Worm (Caenorhabditis elegans) whole organism, L4 larva: ENCODE results near the gene spp-26.

ENCODE experiments used
- F37D6.2 ChIP-seq: sonication (generic microtip); optimal IDR thresholded peaks from 2 replicates; lab custom pipeline; 2016; ENCODE audit warnings: mild to moderate bottlenecking, missing genetic modification characterization, missing compliant biosample characterization
- F49E8.2 ChIP-seq: sonication (generic microtip); optimal IDR thresholded peaks from 2 replicates; lab custom pipeline; 2016; ENCODE audit warnings: missing compliant biosample characterization, mild to moderate bottlenecking, missing genetic modification characterization, borderline replicate concordance
- aha-1 ChIP-seq: fragments of 150-350 bp; peaks from one replicate; lab custom pipeline; 2014; ENCODE audit warnings: missing biosample characterization, missing genetic modification characterization
- ceh-32 ChIP-seq: sonication (generic microtip); optimal IDR thresholded peaks from 2 replicates; lab custom pipeline; 2016; ENCODE audit warnings: mild to moderate bottlenecking, missing genetic modification characterization, missing compliant biosample characterization; ENCODE audit not compliant: poor library complexity
- cey-2 ChIP-seq: sonication (generic microtip); optimal IDR thresholded peaks from 3 replicates; lab custom pipeline; 2017; ENCODE audit warnings: missing genetic modification characterization, mild to moderate bottlenecking, missing compliant biosample characterization, antibody characterized with exemption, borderline replicate concordance; ENCODE audit not compliant: insufficient read depth
- daf-16 ChIP-seq, 3 experiments: sonication (generic microtip); optimal IDR thresholded peaks; 2 replicates each; lab custom pipeline; 2016 to 2017; ENCODE audit warnings: missing genetic modification characterization in 3 of 3, missing genetic modification reagents in 3 of 3, mild to moderate bottlenecking in 2 of 3, missing compliant biosample characterization in 2 of 3, missing biosample characterization in 1 of 3, moderate library complexity in 1 of 3
- dmd-9 ChIP-seq: fragments of 200-800 bp; sonication (Bioruptor generic); IDR thresholded peaks from 2 replicates; pipeline ENCODE4 v1.3.6; 2022; ENCODE audit warnings: missing genetic modification reagents, missing genetic modification characterization, missing compliant biosample characterization
- dve-1 ChIP-seq: sonication (generic microtip); optimal IDR thresholded peaks from 2 replicates; lab custom pipeline; 2017; ENCODE audit warnings: antibody characterized with exemption, mild to moderate bottlenecking, missing genetic modification characterization, missing compliant biosample characterization; ENCODE audit not compliant: insufficient read depth
- egl-27 ChIP-seq: sonication (generic microtip); optimal IDR thresholded peaks from 3 replicates; lab custom pipeline; 2017; ENCODE audit warnings: missing biosample characterization, missing genetic modification reagents, missing genetic modification characterization
- fkh-10 ChIP-seq: fragments of 150-350 bp; optimal IDR thresholded peaks from 2 replicates; lab custom pipeline; 2014; ENCODE audit warnings: missing biosample characterization, missing genetic modification reagents, missing genetic modification characterization
- gei-8 ChIP-seq: fragments of 200-800 bp; sonication (Bioruptor generic); optimal IDR thresholded peaks from 2 replicates; lab custom pipeline; 2018; ENCODE audit warnings: mild to moderate bottlenecking, missing genetic modification characterization, missing compliant biosample characterization
- lin-15B ChIP-seq: fragments of 150-350 bp; sonication (generic microtip); optimal IDR thresholded peaks from 3 replicates; lab custom pipeline; 2014; ENCODE audit warnings: missing biosample characterization, missing genetic modification characterization
- lin-38 ChIP-seq: fragments of 200-800 bp; sonication (Bioruptor generic); IDR thresholded peaks from 2 replicates; pipeline ENCODE4 v1.3.6; 2022; ENCODE audit warnings: missing genetic modification reagents, missing genetic modification characterization, missing compliant biosample characterization
- lin-39 ChIP-seq: fragments of 150-350 bp; optimal IDR thresholded peaks from 2 replicates; lab custom pipeline; 2014; ENCODE audit warnings: missing biosample characterization, missing genetic modification reagents, missing genetic modification characterization
- lir-3 ChIP-seq: sonication (generic microtip); optimal IDR thresholded peaks from 2 replicates; lab custom pipeline; 2016; ENCODE audit warnings: mild to moderate bottlenecking, missing genetic modification characterization, missing compliant biosample characterization
- mdl-1 ChIP-seq, 2 experiments: fragments of 150-350 bp in 1 of 2; sonication (generic microtip) in 1 of 2; optimal IDR thresholded peaks; 2 replicates each; lab custom pipeline; 2014 to 2017; ENCODE audit warnings: missing biosample characterization in 2 of 2, missing genetic modification characterization in 2 of 2
- mes-2 ChIP-seq: sonication (generic microtip); optimal IDR thresholded peaks from 2 replicates; lab custom pipeline; 2016; ENCODE audit warnings: missing genotype, mild to moderate bottlenecking, missing genetic modification characterization, missing compliant biosample characterization; ENCODE audit not compliant: poor library complexity, severe bottlenecking
- mxl-2 ChIP-seq: fragments of 200-800 bp; sonication (Bioruptor generic); conservative IDR thresholded peaks from 2 replicates; pipeline ENCODE4 v1.3.6; 2022; ENCODE audit warnings: missing genetic modification reagents, missing genetic modification characterization, missing compliant biosample characterization
- nhr-25 ChIP-seq: sonication (generic microtip); optimal IDR thresholded peaks from 2 replicates; lab custom pipeline; 2017; ENCODE audit warnings: missing genetic modification characterization, mild to moderate bottlenecking, missing compliant biosample characterization, antibody characterized with exemption, moderate library complexity, borderline replicate concordance; ENCODE audit not compliant: insufficient read depth
- nhr-42 ChIP-seq: fragments of 200-800 bp; sonication (Bioruptor generic); IDR thresholded peaks from 2 replicates; pipeline ENCODE4 v1.3.6; 2022; ENCODE audit warnings: missing genetic modification characterization, missing compliant biosample characterization
- nhr-6 ChIP-seq: fragments of 150-350 bp; optimal IDR thresholded peaks from 2 replicates; lab custom pipeline; 2014; ENCODE audit warnings: missing biosample characterization, missing genetic modification characterization
- rbr-2 ChIP-seq: sonication (generic microtip); optimal IDR thresholded peaks from 2 replicates; lab custom pipeline; 2016; ENCODE audit warnings: missing genotype, missing genetic modification characterization, missing compliant biosample characterization
- tag-97 ChIP-seq: fragments of 200-800 bp; sonication (Bioruptor generic); IDR thresholded peaks from 2 replicates; pipeline ENCODE4 v1.3.6; 2022; ENCODE audit warnings: missing genetic modification characterization, missing compliant biosample characterization
- unc-130 ChIP-seq: sonication (generic microtip); optimal IDR thresholded peaks from 2 replicates; lab custom pipeline; 2016; ENCODE audit warnings: missing genetic modification reagents, missing genetic modification characterization, missing compliant biosample characterization
- unc-62 ChIP-seq, 3 experiments: fragments of 150-350 bp in 1 of 3; sonication (generic microtip); optimal IDR thresholded peaks in 2 of 3; peaks in 1 of 3; 1 replicate in 1 of 3; 2 replicates in 2 of 3; lab custom pipeline; 2014 to 2017; ENCODE audit warnings: missing biosample characterization in 3 of 3, missing genetic modification characterization in 3 of 3, missing genetic modification reagents in 3 of 3, missing genotype in 1 of 3
- zfp-3 ChIP-seq: fragments of 200-800 bp; sonication (Bioruptor generic); conservative IDR thresholded peaks from 2 replicates; pipeline ENCODE4 v1.3.6; 2022; ENCODE audit warnings: missing genetic modification reagents, missing genetic modification characterization, missing compliant biosample characterization
- zip-11 ChIP-seq: fragments of 200-800 bp; sonication (Bioruptor generic); IDR thresholded peaks from 2 replicates; pipeline ENCODE4 v1.3.6; 2022; ENCODE audit warnings: missing genetic modification characterization, missing compliant biosample characterization
- zip-2 ChIP-seq: fragments of 150-350 bp; optimal IDR thresholded peaks from 2 replicates; lab custom pipeline; 2014; ENCODE audit warnings: missing biosample characterization, missing genetic modification characterization
- ztf-11 ChIP-seq: fragments of 150-350 bp; optimal IDR thresholded peaks from 2 replicates; lab custom pipeline; 2014; ENCODE audit warnings: missing biosample characterization, missing genetic modification characterization

The spp-26 gene

DNA sequence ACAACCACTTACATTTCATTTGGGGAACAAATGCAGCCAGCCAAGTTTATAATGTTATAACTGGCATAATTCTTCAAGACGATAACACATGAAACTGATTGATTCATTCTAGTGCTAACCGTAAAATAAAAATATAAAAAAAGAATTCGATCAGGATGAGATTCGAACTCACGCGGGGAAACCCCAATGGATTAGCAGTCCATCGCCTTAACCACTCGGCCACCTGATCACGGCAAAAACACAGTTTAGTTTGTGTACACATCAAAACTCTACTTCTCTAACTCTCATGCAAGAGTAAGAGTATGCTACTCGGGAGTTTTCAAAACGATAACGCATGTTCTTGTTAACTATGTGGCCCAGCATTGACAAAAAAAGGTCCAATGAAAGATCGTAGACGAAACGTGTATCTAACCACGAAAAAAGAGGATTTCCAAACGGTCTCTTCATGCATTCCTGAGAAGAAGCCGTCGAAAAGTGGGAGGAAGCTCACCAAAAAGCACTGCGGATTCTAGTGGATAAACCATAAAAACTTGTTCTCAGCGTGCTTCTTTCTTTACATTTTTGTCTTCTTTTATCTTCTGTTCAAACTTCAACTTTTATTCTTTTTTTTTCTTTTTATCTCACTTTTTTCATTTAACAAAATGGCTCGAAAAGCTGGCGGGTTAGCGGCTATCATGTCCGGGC is 7.2 kb downstream of the spp-26 start, which contains the start of gene twk-10 (continued):
- TF ChIP-seq unc-130 = peak; percentile 21
- TF ChIP-seq zip-2 (tag; lab: Kevin White, UChicago) = no peak
- no peak for TF ChIP-seq unc-62 (GFP tag; optimal IDR thresholded peaks at IDR 0.05 in 1 of 2; lab: Kevin White, UChicago)
- no peak for TF ChIP-seq unc-62 (tag; optimal IDR thresholded peaks at IDR 0.05; lab: Kevin White, UChicago)
- TF ChIP-seq rbr-2 (tag; lab: Kevin White, UChicago) = peak; percentile 9
- no peak for TF ChIP-seq cey-2
- TF ChIP-seq gei-8 (GFP tag; lab: Kevin White, UChicago) = no peak
- TF ChIP-seq nhr-25 (tag; lab: Kevin White, UChicago) = no peak
- TF ChIP-seq zfp-3 (GFP tag; lab: Robert Waterston, UW) = no peak
- TF ChIP-seq F37D6.2 (tag; lab: Kevin White, UChicago) = no peak
- TF ChIP-seq lin-38 (GFP tag; lab: Robert Waterston, UW) = no peak
- TF ChIP-seq lin-15B (tag; lab: Kevin White, UChicago) = no peak
- no peak for TF ChIP-seq mes-2 (tag; lab: Kevin White, UChicago)
- no peak for TF ChIP-seq fkh-10 (GFP tag; lab: Kevin White, UChicago)
- 0 out of 2 replicates have a peak, but pooled peaks have one; percentile 70 for TF ChIP-seq dmd-9 (GFP tag; lab: Robert Waterston, UW)
- no peak for TF ChIP-seq egl-27 (tag; lab: Kevin White, UChicago)
- no peak for TF ChIP-seq lin-39 (tag; lab: Kevin White, UChicago)
- no peak for TF ChIP-seq tag-97 (GFP tag; lab: Robert Waterston, UW)
- no peak for TF ChIP-seq ztf-11 (tag; lab: Kevin White, UChicago)

DNA sequence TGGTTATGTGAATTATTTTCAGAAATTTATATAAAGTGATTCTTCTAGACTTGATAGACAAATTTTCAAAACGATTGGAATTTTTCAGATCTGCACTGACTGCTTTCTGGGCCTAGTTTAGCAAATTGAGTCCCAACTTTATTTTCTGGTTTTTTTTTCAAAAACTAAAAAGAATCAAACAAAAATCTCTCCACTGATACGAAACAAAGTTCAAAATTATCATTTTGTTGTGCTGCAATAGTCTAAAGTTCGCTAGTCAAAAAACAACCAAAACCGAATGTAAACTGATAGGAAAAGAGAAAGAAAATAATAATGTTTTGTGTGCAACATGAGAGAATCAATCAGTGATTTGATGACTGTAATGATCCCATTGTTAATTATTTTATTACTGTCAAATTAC is 9.1 kb downstream of the spp-26 start, which contains the start of gene lipl-4:
lipl-4 (plus strand) TSS at position 301 of the 400 bp plus-strand sequence.
- no peak for TF ChIP-seq nhr-6 (tag; lab: Kevin White, UChicago)
- TF ChIP-seq dve-1 (tag; lab: Kevin White, UChicago) = peak; percentile 1
- TF ChIP-seq tag-97 (GFP tag; lab: Robert Waterston, UW) = no peak
- no peak for TF ChIP-seq daf-16 (GFP tag; optimal IDR thresholded peaks at IDR 0.05; lab: Kevin White, UChicago)
- peak; percentile 53 for TF ChIP-seq daf-16 (tag; optimal IDR thresholded peaks at IDR 0.05; lab: Kevin White, UChicago)
- TF ChIP-seq mxl-2 (GFP tag; lab: Robert Waterston, UW) = no peak
- no peak for TF ChIP-seq F37D6.2 (tag; lab: Kevin White, UChicago)
- TF ChIP-seq lir-3 (tag; lab: Kevin White, UChicago) = no peak
- no peak for TF ChIP-seq mes-2 (tag; lab: Kevin White, UChicago)
- TF ChIP-seq zip-11 = no peak

DNA sequence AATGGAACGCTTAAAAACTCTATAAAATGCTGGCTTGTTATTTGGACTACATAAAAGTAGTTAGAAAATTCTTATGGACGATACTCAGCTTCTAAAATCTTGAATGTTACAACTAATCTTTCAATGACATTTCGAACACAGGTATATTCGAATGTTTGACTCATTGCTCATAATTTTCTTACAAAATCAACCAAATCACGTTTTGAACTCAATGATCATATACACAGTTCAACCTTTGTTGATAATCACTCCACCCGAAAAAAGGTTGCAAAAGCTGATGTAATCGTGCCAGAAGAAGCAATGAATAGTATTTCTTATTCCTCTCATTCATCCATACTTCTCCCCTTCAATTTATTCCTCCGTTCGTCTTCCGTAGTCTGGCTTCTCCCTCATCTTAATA is 9.9 kb downstream of the spp-26 start, which contains the start of gene K04A8.20:
K04A8.20 (plus strand) TSS at position 301 of the 400 bp plus-strand sequence.
- TF ChIP-seq dve-1 (tag; lab: Kevin White, UChicago) = peak; percentile 2
- no peak for TF ChIP-seq ceh-32 (tag; lab: Kevin White, UChicago)

DNA sequence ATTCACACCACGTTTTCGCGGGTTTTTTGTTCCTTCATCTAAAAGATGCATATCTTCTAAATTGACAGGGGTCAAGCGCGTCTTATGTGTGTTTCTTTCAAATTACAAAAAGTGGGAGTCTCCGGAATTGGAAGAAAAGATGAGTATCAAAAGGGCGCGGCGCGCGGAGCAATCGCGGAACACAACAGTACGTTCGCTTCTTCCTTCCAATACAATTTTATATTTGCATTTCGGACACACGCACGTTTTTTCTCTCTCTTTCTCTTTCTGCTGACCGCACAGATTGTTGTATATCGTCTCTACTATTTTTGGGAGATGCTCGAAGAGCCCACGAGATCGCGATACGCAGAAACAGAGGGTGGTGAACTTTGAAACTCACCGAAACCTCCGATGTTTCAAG is 10.7 kb downstream of the spp-26 start:
- TF ChIP-seq dve-1 (tag; lab: Kevin White, UChicago) = peak; percentile 22
- peak in 1 of 2 experiments; percentile 95 for TF ChIP-seq unc-62 (GFP tag; optimal IDR thresholded peaks at IDR 0.05 in 1 of 2; lab: Kevin White, UChicago)
- TF ChIP-seq unc-62 (tag; optimal IDR thresholded peaks at IDR 0.05; lab: Kevin White, UChicago) = no peak
- TF ChIP-seq aha-1 = peak; percentile 37
- peak in 1 of 2 experiments; percentile 8 for TF ChIP-seq mdl-1 (tag; optimal IDR thresholded peaks at IDR 0.05; lab: Kevin White, UChicago)
- TF ChIP-seq nhr-42 (GFP tag; lab: Robert Waterston, UW) = no peak
- TF ChIP-seq F49E8.2 (tag; lab: Kevin White, UChicago) = no peak
- no peak for TF ChIP-seq lin-38 (GFP tag; lab: Robert Waterston, UW)
